Fruit fly (Drosophila melanogaster): ENCODE measurements around the gene sstn.

dm6 chr3L:15137790-15138189 is 43.3 kb upstream of the sstn start:
- TF ChIP-seq psq (optimal IDR thresholded peaks at IDR 0.05) (no peak), pan (optimal IDR thresholded peaks at IDR 0.05) (no peak), CG8478 (optimal IDR thresholded peaks at IDR 0.05) (no peak), usp (GFP tag; optimal IDR thresholded peaks at IDR 0.05) (no peak), Dll (optimal IDR thresholded peaks at IDR 0.05) (no peak)

Measured in whole organism.